Worm (Caenorhabditis elegans) whole organism, early embryonic: ENCODE measurements around the gene ajm-1.

ENCODE experiments used
- B0310.2 ChIP-seq: sonication (generic microtip); optimal IDR thresholded peaks from 2 replicates; lab custom pipeline; 2016; ENCODE audit warnings: mild to moderate bottlenecking, missing genetic modification characterization, missing compliant biosample characterization
- F13C5.2 ChIP-seq: sonication (generic microtip); optimal IDR thresholded peaks from 2 replicates; lab custom pipeline; 2017; ENCODE audit warnings: mild to moderate bottlenecking, missing genetic modification characterization, inconsistent platforms, missing compliant biosample characterization
- aly-1 ChIP-seq: sonication (generic microtip); optimal IDR thresholded peaks from 2 replicates; lab custom pipeline; 2016; ENCODE audit warnings: missing genetic modification characterization, missing compliant biosample characterization
- ama-1 ChIP-seq: fragments of 150-350 bp; optimal IDR thresholded peaks from 2 replicates; lab custom pipeline; 2014
- ceh-13 ChIP-seq: fragments of 200-800 bp; sonication (Bioruptor generic); optimal IDR thresholded peaks from 2 replicates; lab custom pipeline; 2018; ENCODE audit warnings: mild to moderate bottlenecking, missing genetic modification characterization, missing compliant biosample characterization
- ceh-36 ChIP-seq: sonication (generic microtip); optimal IDR thresholded peaks from 2 replicates; lab custom pipeline; 2016; ENCODE audit warnings: missing genetic modification characterization, inconsistent platforms, missing compliant biosample characterization
- ets-7 ChIP-seq: sonication (generic microtip); optimal IDR thresholded peaks from 2 replicates; lab custom pipeline; 2016; ENCODE audit warnings: missing genotype, missing genetic modification characterization, missing compliant biosample characterization
- flt-1 ChIP-seq: fragments of 200-800 bp; sonication (Bioruptor generic); IDR thresholded peaks from 2 replicates; pipeline ENCODE4 v1.3.6; 2022; ENCODE audit warnings: missing genetic modification characterization, missing compliant biosample characterization
- hmbx-1 ChIP-seq: sonication (generic microtip); optimal IDR thresholded peaks from 2 replicates; lab custom pipeline; 2016; ENCODE audit warnings: mild to moderate bottlenecking, missing genetic modification characterization, missing compliant biosample characterization
- hmg-4 ChIP-seq: fragments of 200-800 bp; sonication (Bioruptor generic); optimal IDR thresholded peaks from 2 replicates; lab custom pipeline; 2018; ENCODE audit warnings: mild to moderate bottlenecking, missing genetic modification characterization, missing compliant biosample characterization
- hnd-1 ChIP-seq: sonication (generic microtip); optimal IDR thresholded peaks from 2 replicates; lab custom pipeline; 2016; ENCODE audit warnings: missing genetic modification characterization, missing compliant biosample characterization
- pes-1 ChIP-seq: fragments of 200-800 bp; sonication (Bioruptor generic); IDR thresholded peaks from 2 replicates; pipeline ENCODE4 v1.3.6; 2022; ENCODE audit warnings: missing genetic modification reagents, missing genetic modification characterization, missing compliant biosample characterization
- scrt-1 ChIP-seq: fragments of 200-800 bp; sonication (Bioruptor generic); IDR thresholded peaks from 2 replicates; pipeline ENCODE4 v1.3.6; 2022; ENCODE audit warnings: missing genetic modification characterization, missing compliant biosample characterization
- sea-1 ChIP-seq: fragments of 200-800 bp; sonication (Bioruptor generic); conservative IDR thresholded peaks from 2 replicates; pipeline ENCODE4 v1.3.6; 2022; ENCODE audit warnings: missing genetic modification characterization, missing compliant biosample characterization
- tbx-11 ChIP-seq: fragments of 200-800 bp; sonication (Bioruptor generic); IDR thresholded peaks from 2 replicates; pipeline ENCODE4 v1.3.6; 2022; ENCODE audit warnings: missing genetic modification characterization, missing compliant biosample characterization
- tbx-37 ChIP-seq: fragments of 200-800 bp; sonication (Bioruptor generic); conservative IDR thresholded peaks from 2 replicates; pipeline ENCODE4 v1.3.6; 2022; ENCODE audit warnings: missing genetic modification reagents, missing genetic modification characterization, missing compliant biosample characterization
- tra-4 ChIP-seq: sonication (generic microtip); optimal IDR thresholded peaks from 2 replicates; lab custom pipeline; 2017; ENCODE audit warnings: missing genetic modification characterization, missing compliant biosample characterization

Gene ajm-1

DNA sequence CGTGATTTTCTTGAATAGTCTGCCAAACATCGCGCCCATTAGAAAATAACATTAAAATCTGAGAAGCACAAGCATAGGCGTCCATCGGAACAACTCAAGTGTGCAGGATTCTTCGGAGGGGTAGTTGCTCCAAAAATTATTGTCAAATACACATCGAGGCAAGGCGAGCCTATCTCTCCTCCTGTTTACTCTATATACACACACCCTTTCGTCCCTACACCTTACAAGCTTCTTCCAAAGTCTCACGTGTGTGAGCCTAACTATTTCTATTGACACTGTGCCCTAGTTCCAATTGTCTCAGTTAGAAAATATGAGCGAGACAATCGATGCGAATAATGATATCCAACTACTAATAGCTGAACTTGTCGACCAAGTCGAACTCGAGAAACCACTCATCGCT lies 9.1 kb downstream of the ajm-1 start:
- no peak for TF ChIP-seq ceh-13 (GFP tag; lab: Kevin White, UChicago)

DNA sequence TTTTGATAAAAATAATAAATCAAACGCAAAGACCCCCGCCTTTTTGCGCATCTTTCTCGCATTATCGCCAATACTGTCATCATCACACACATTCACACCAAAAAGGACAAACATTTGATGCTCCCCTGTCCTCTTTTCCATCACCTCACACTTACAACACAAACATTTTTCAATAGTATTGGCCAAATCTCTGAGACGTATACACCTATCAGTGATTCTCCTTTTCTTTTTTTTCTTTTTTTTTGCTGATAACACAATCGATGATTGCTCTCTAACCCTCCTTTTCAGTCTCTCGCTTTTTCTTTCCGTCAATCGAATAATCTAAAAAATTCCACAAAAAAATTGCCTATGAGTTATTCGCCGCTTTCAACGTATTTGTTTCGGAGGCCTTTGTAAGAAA lies 14.1 kb downstream of the ajm-1 start:
- TF ChIP-seq hnd-1 (tag; lab: Kevin White, UChicago) (no peak), sea-1 (GFP tag; lab: Robert Waterston, UW) (no peak), aly-1 (tag; lab: Kevin White, UChicago) (no peak)

DNA sequence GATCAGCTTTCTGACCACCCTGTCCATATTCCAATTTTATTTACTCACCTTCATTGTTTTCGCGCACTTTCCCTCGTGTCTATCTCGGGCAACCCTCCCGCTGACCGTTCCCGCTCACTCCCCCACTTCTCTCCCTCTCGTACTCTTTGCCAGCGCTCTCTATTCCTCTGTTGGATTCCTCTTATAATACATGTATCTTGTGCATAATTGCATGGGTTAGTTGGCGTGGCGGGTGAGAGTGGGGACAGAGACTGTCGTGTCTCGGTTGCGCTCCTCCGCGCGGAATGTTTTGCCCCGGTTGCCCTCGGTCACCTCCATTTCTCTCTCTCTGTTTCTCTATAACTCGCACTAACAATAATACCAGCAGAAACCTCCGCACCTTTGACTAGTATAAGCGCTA lies 19.4 kb downstream of the ajm-1 start:
- peak; percentile 74 for TF ChIP-seq hmg-4 (GFP tag; lab: Kevin White, UChicago)
- TF ChIP-seq F13C5.2 (tag; lab: Kevin White, UChicago): no peak

DNA sequence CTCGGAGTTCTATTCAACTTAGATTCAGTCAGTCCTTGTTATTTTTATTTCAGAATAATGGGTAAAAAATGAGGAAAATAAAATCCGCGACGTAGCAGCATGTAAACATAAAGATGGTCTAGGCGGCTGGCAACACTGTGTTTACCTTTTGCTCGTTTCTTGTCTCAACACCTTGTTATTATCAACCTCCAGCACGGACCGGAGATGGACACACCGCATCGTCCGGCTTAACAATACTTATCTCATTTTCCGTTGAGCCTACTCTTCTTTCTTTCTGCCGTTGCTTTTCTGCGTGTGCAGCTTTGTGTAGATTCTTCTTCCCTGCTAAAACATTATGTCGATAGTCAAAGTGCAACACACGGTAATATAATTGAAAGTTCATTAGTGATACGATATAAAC lies 20.3 kb downstream of the ajm-1 start:
- TF ChIP-seq tbx-11 (GFP tag; lab: Robert Waterston, UW): no peak
- no peak for TF ChIP-seq tra-4 (tag; lab: Kevin White, UChicago)
- no peak for TF ChIP-seq ets-7
- TF ChIP-seq tbx-37: no peak
- no peak for TF ChIP-seq hmg-4 (GFP tag; lab: Kevin White, UChicago)
- TF ChIP-seq B0310.2 (tag; lab: Kevin White, UChicago): no peak
- TF ChIP-seq ceh-13 (GFP tag; lab: Kevin White, UChicago): no peak
- TF ChIP-seq scrt-1 (GFP tag; lab: Robert Waterston, UW): no peak
- no peak for TF ChIP-seq flt-1 (GFP tag; lab: Robert Waterston, UW)
- TF ChIP-seq sea-1 (GFP tag; lab: Robert Waterston, UW): no peak
- no peak for TF ChIP-seq aly-1 (tag; lab: Kevin White, UChicago)

DNA sequence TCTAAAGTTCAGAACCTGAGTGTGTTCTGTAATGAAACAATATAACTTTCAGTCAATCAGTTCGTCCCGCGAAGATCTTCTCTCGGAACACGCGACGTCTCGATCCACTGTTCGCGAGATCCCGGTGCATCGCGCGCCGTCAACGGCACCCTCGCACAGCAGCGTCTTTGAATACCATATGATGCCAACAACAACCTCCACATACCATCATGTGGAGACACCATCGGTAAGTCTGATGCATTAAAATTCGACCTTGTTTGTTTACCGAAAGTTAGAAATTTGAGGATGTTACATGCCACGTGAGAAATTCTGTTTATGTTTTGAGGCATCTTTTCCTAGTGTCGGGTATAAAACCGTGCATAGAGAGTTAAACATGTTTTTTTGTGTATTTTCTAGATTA lies 20.8 kb downstream of the ajm-1 start:
- TF ChIP-seq tbx-11 (GFP tag; lab: Robert Waterston, UW) (no peak), hmbx-1 (tag; lab: Kevin White, UChicago) (no peak), aly-1 (tag; lab: Kevin White, UChicago) (no peak), sea-1 (GFP tag; lab: Robert Waterston, UW) (no peak), ets-7 (no peak), hmg-4 (GFP tag; lab: Kevin White, UChicago) (no peak), F13C5.2 (tag; lab: Kevin White, UChicago) (no peak), ceh-13 (GFP tag; lab: Kevin White, UChicago) (no peak), ama-1 (lab: Kevin White, UChicago) (no peak)

DNA sequence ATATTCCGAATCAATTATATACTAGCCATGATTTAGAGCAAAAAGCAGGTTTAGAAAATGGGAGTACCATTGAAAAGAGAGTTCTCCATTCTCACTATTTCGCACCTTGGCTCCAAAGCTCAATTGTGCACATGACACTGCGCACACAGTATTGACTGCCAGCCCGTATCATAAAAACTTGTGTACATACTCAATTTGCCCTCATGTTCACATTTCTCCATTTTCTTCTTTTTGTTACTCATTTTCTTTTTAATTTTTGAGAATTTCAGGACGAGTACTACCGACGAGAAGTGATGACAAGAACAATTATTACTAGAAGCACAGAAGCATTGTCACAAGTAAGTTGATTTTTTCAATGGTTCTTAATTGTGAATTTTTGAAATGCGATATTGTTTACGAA lies 21.7 kb downstream of the ajm-1 start:
- TF ChIP-seq hmbx-1 (tag; lab: Kevin White, UChicago): no peak

DNA sequence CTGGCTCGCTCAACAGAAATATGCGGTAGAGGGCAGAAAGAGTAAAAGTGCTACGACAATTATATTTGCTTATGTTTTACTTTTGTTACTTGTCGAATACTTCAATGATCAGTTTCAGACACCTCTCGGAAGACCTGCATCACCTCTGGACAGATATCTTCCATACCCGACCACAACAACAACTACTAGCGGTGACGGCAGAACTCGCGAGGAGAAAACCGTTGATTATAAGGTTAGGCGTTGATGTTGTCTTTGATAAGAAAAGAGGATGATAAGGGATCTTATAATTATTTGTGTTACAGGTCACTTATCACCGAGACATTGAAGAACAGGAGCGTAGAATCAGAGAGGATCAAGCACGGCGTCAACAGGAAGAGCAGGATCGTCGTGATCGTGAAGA lies 22.3 kb downstream of the ajm-1 start:
- TF ChIP-seq ceh-13 (GFP tag; lab: Kevin White, UChicago): no peak
- TF ChIP-seq hnd-1 (tag; lab: Kevin White, UChicago): no peak
- no peak for TF ChIP-seq tra-4 (tag; lab: Kevin White, UChicago)
- TF ChIP-seq hmg-4 (GFP tag; lab: Kevin White, UChicago): no peak
- TF ChIP-seq sea-1 (GFP tag; lab: Robert Waterston, UW): no peak
- TF ChIP-seq B0310.2 (tag; lab: Kevin White, UChicago): no peak
- TF ChIP-seq pes-1: no peak

DNA sequence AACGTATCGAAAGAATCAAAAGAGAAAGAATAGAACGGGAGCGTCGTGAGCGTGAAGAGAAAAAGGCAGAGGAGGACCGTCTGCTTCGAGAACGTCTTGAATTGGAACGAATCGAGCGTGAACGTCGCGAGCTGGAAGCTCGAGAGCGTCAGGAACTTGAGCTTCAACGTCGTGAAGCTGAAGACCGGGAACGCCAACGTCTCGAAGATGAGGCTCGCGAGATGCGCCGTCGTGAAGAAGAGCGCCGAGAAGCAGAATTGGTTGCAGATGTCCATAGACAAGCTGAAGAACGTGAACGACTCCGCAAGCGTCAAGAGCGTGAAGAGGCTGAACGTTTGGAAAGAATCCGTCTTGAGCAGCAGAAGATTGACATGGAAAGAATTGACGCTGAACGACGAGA lies 23.1 kb downstream of the ajm-1 start:
- TF ChIP-seq aly-1 (tag; lab: Kevin White, UChicago) (no peak), sea-1 (GFP tag; lab: Robert Waterston, UW) (no peak)

DNA sequence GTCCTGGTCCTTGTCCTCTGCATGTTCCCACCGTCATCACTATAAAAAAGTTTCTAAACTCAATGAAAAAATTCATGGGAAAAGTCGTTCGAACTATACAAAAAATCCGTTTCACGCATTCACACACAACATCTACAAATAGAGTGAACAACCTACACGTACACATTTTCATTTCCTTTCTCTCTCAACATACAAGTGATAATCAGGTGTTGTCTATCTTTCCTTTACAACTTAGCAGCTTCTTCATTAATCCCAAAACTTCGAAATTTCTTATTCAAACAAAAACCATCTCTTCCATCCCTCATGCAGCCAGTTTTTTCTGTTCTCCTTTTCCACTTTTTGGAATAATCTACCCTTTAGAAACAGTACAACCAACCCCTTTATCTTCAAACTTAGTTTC lies 25.1 kb downstream of the ajm-1 start:
- no peak for TF ChIP-seq B0310.2 (tag; lab: Kevin White, UChicago)
- TF ChIP-seq tbx-37: no peak
- no peak for TF ChIP-seq hmbx-1 (tag; lab: Kevin White, UChicago)
- no peak for TF ChIP-seq aly-1 (tag; lab: Kevin White, UChicago)
- no peak for TF ChIP-seq ama-1 (lab: Kevin White, UChicago)
- no peak for TF ChIP-seq tra-4 (tag; lab: Kevin White, UChicago)
- no peak for TF ChIP-seq hmg-4 (GFP tag; lab: Kevin White, UChicago)
- TF ChIP-seq flt-1 (GFP tag; lab: Robert Waterston, UW): no peak
- TF ChIP-seq ceh-13 (GFP tag; lab: Kevin White, UChicago): no peak
- no peak for TF ChIP-seq scrt-1 (GFP tag; lab: Robert Waterston, UW)
- no peak for TF ChIP-seq F13C5.2 (tag; lab: Kevin White, UChicago)
- TF ChIP-seq tbx-11 (GFP tag; lab: Robert Waterston, UW): no peak
- TF ChIP-seq ets-7: no peak
- TF ChIP-seq ceh-36 (tag; lab: Kevin White, UChicago): no peak
- TF ChIP-seq hnd-1 (tag; lab: Kevin White, UChicago): no peak

DNA sequence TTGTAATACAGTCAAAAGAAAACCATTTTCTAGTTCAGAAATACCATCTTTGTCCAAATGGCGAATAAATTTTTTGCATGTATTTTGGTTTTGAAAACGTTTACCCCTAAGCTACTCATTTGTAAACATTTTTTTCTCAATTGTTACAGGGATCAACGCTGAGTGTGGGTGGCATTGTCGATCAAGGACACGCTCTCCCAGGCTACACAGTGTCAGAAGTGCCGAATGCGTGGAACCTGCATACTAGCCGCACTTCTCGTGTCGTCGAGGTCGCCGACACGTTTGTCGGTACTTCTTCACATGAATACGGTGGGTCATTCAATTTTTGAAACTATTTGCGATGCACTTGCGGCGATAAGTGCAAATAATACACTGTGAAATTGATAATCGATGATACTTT lies 28.8 kb downstream of the ajm-1 start:
- no peak for TF ChIP-seq scrt-1 (GFP tag; lab: Robert Waterston, UW)
- TF ChIP-seq ceh-13 (GFP tag; lab: Kevin White, UChicago): no peak
- TF ChIP-seq hmbx-1 (tag; lab: Kevin White, UChicago): no peak
- TF ChIP-seq ama-1 (lab: Kevin White, UChicago): no peak
- TF ChIP-seq tbx-37: no peak
- TF ChIP-seq ets-7: no peak
- TF ChIP-seq pes-1: no peak
- no peak for TF ChIP-seq ceh-36 (tag; lab: Kevin White, UChicago)
- TF ChIP-seq F13C5.2 (tag; lab: Kevin White, UChicago): no peak
- no peak for TF ChIP-seq hnd-1 (tag; lab: Kevin White, UChicago)
- TF ChIP-seq B0310.2 (tag; lab: Kevin White, UChicago): no peak
- no peak for TF ChIP-seq hmg-4 (GFP tag; lab: Kevin White, UChicago)
- TF ChIP-seq aly-1 (tag; lab: Kevin White, UChicago): no peak
- no peak for TF ChIP-seq tbx-11 (GFP tag; lab: Robert Waterston, UW)
- TF ChIP-seq flt-1 (GFP tag; lab: Robert Waterston, UW): no peak
- no peak for TF ChIP-seq tra-4 (tag; lab: Kevin White, UChicago)
- TF ChIP-seq sea-1 (GFP tag; lab: Robert Waterston, UW): no peak
